Worm (Caenorhabditis elegans) whole organism, early embryonic: ENCODE data around the gene clec-143.

ENCODE experiments used
- ama-1 ChIP-seq: fragments of 150-350 bp; optimal IDR thresholded peaks from 2 replicates; lab custom pipeline; 2014
- flt-1 ChIP-seq: fragments of 200-800 bp; sonication (Bioruptor generic); IDR thresholded peaks from 2 replicates; pipeline ENCODE4 v1.3.6; 2022; ENCODE audit warnings: missing genetic modification characterization, missing compliant biosample characterization
- pes-1 ChIP-seq: fragments of 200-800 bp; sonication (Bioruptor generic); IDR thresholded peaks from 2 replicates; pipeline ENCODE4 v1.3.6; 2022; ENCODE audit warnings: missing genetic modification reagents, missing genetic modification characterization, missing compliant biosample characterization
- sea-1 ChIP-seq: fragments of 200-800 bp; sonication (Bioruptor generic); conservative IDR thresholded peaks from 2 replicates; pipeline ENCODE4 v1.3.6; 2022; ENCODE audit warnings: missing genetic modification characterization, missing compliant biosample characterization

DNA sequence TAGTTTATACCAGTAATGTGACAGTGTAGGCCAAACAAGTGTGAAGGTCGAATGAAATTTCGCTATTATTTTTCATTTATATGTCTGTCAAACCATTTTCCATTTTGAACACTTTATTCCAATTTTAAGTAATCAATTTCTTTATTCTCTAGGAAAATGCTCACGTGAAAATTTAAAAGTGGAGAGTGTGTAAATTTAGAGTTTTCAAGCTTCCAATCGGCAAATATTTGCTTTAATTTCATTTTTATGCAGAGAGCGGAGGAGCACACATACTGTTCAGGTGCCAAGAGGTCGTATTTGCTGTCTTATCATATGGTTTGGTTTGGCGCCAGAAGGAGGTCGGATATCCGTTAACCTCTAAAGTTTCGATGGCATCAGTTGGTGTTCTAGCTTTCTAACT lies 23.3 kb downstream of the clec-143 start:
- TF ChIP-seq ama-1 (lab: Kevin White, UChicago) (no peak), pes-1 (GFP tag; lab: Robert Waterston, UW) (no peak), flt-1 (GFP tag; lab: Robert Waterston, UW) (no peak), sea-1 (GFP tag; lab: Robert Waterston, UW) (no peak)
